Worm (Caenorhabditis elegans) whole organism, L3 larva: ENCODE data around the gene M01B2.8.
"Not testable (repeated sequence)": the region's sequence is repeated elsewhere in the genome, so short reads cannot be mapped to it uniquely, and the experiment has no call there.

Experiments
- R02D3.7 ChIP-seq: fragments of 150-350 bp; optimal IDR thresholded peaks from 2 replicates; lab custom pipeline; 2014; ENCODE audit warnings: missing biosample characterization, missing genetic modification characterization
- ZK546.5 ChIP-seq: sonication (generic microtip); optimal IDR thresholded peaks from 2 replicates; lab custom pipeline; 2017; ENCODE audit warnings: missing biosample characterization, missing genetic modification characterization
- aly-2 ChIP-seq: fragments of 150-350 bp; optimal IDR thresholded peaks from 2 replicates; lab custom pipeline; 2014; ENCODE audit warnings: missing biosample characterization, missing genetic modification characterization
- ceh-16 ChIP-seq: sonication (generic microtip); optimal IDR thresholded peaks from 2 replicates; lab custom pipeline; 2017; ENCODE audit warnings: missing biosample characterization, missing genetic modification characterization
- ceh-28 ChIP-seq: fragments of 150-350 bp; optimal IDR thresholded peaks from 2 replicates; lab custom pipeline; 2014; ENCODE audit warnings: missing biosample characterization, missing genetic modification reagents, missing genetic modification characterization
- ceh-9 ChIP-seq: sonication (generic microtip); optimal IDR thresholded peaks from 2 replicates; lab custom pipeline; 2018; ENCODE audit warnings: missing biosample characterization, missing genetic modification characterization
- daf-12 ChIP-seq: fragments of 150-350 bp; optimal IDR thresholded peaks from 2 replicates; lab custom pipeline; 2014; ENCODE audit warnings: missing biosample characterization, missing genetic modification reagents, missing genetic modification characterization
- egl-27 ChIP-seq: sonication (generic microtip); optimal IDR thresholded peaks from 4 replicates; lab custom pipeline; 2017; ENCODE audit warnings: missing biosample characterization, missing genetic modification reagents, missing genetic modification characterization
- egl-5 ChIP-seq: fragments of 150-350 bp; optimal IDR thresholded peaks from 2 replicates; lab custom pipeline; 2017; ENCODE audit warnings: missing biosample characterization, missing genetic modification reagents, missing genetic modification characterization, inconsistent platforms
- elt-1 ChIP-seq: fragments of 150-350 bp; optimal IDR thresholded peaks from 2 replicates; lab custom pipeline; 2014; ENCODE audit warnings: missing biosample characterization, missing genetic modification characterization
- elt-2 ChIP-seq: sonication (generic microtip); optimal IDR thresholded peaks from 2 replicates; lab custom pipeline; 2016; ENCODE audit warnings: missing genetic modification reagents, mild to moderate bottlenecking, missing genetic modification characterization, missing compliant biosample characterization
- elt-3 ChIP-seq, 3 experiments: fragments of 150-350 bp in 1 of 3; sonication (generic microtip) in 2 of 3; optimal IDR thresholded peaks; 2 replicates in 2 of 3; 4 replicates in 1 of 3; lab custom pipeline; 2014 to 2017; ENCODE audit warnings: missing biosample characterization in 3 of 3, missing genetic modification characterization in 3 of 3
- eor-1 ChIP-seq, 2 experiments: fragments of 150-350 bp; optimal IDR thresholded peaks; 2 replicates each; lab custom pipeline; 2014 to 2018; ENCODE audit warnings: missing biosample characterization in 2 of 2, missing genetic modification characterization in 2 of 2
- fkh-10 ChIP-seq: sonication (generic microtip); optimal IDR thresholded peaks from 2 replicates; lab custom pipeline; 2017; ENCODE audit warnings: missing biosample characterization, missing genetic modification reagents, missing genetic modification characterization
- fkh-2 ChIP-seq: fragments of 150-350 bp; optimal IDR thresholded peaks from 2 replicates; lab custom pipeline; 2014; ENCODE audit warnings: missing biosample characterization, missing genetic modification reagents, missing genetic modification characterization
- fos-1 ChIP-seq: fragments of 150-350 bp; optimal IDR thresholded peaks from 2 replicates; lab custom pipeline; 2014; ENCODE audit warnings: missing biosample characterization, missing genetic modification characterization
- hmg-11 ChIP-seq: sonication (generic microtip); optimal IDR thresholded peaks from 2 replicates; lab custom pipeline; 2016; ENCODE audit warnings: missing genetic modification characterization, missing compliant biosample characterization
- jun-1 ChIP-seq: fragments of 150-350 bp; optimal IDR thresholded peaks from 2 replicates; lab custom pipeline; 2014; ENCODE audit warnings: missing biosample characterization, missing genetic modification reagents, missing genetic modification characterization
- lin-39 ChIP-seq: fragments of 150-350 bp; optimal IDR thresholded peaks from 2 replicates; lab custom pipeline; 2018; ENCODE audit warnings: missing biosample characterization, missing genetic modification reagents, missing genetic modification characterization
- lsy-12 ChIP-seq: sonication (generic microtip); optimal IDR thresholded peaks from 2 replicates; lab custom pipeline; 2016; ENCODE audit warnings: mild to moderate bottlenecking, missing genetic modification characterization, missing compliant biosample characterization
- mml-1 ChIP-seq: fragments of 150-350 bp; sonication (generic microtip); optimal IDR thresholded peaks from 3 replicates; lab custom pipeline; 2014; ENCODE audit warnings: missing biosample characterization, missing genetic modification characterization
- nfya-1 ChIP-seq: sonication (generic microtip); optimal IDR thresholded peaks from 2 replicates; lab custom pipeline; 2017; ENCODE audit warnings: missing genetic modification characterization, mild to moderate bottlenecking, missing compliant biosample characterization, antibody characterized with exemption, moderate library complexity; ENCODE audit not compliant: insufficient read depth
- nhr-11 ChIP-seq: fragments of 150-350 bp; optimal IDR thresholded peaks from 2 replicates; lab custom pipeline; 2014; ENCODE audit warnings: missing biosample characterization, missing genetic modification characterization
- nhr-12 ChIP-seq: fragments of 150-350 bp; optimal IDR thresholded peaks from 2 replicates; lab custom pipeline; 2014; ENCODE audit warnings: missing biosample characterization, missing genetic modification characterization
- nhr-23 ChIP-seq: fragments of 150-350 bp; optimal IDR thresholded peaks from 2 replicates; lab custom pipeline; 2014; ENCODE audit warnings: missing biosample characterization, missing genetic modification reagents, missing genetic modification characterization
- nhr-237 ChIP-seq: fragments of 150-350 bp; optimal IDR thresholded peaks from 2 replicates; lab custom pipeline; 2014; ENCODE audit warnings: missing biosample characterization, missing genetic modification characterization
- nhr-67 ChIP-seq: fragments of 150-350 bp; optimal IDR thresholded peaks from 2 replicates; lab custom pipeline; 2014; ENCODE audit warnings: missing biosample characterization, missing genetic modification characterization
- nhr-76 ChIP-seq: fragments of 150-350 bp; sonication (generic microtip); optimal IDR thresholded peaks from 5 replicates; lab custom pipeline; 2014; ENCODE audit warnings: missing biosample characterization, missing genetic modification characterization
- nhr-77 ChIP-seq: fragments of 150-350 bp; optimal IDR thresholded peaks from 2 replicates; lab custom pipeline; 2014; ENCODE audit warnings: missing biosample characterization, missing genetic modification characterization
- pha-4 ChIP-seq: fragments of 150-350 bp; optimal IDR thresholded peaks from 2 replicates; lab custom pipeline; 2014; ENCODE audit warnings: missing biosample characterization, missing genetic modification reagents, missing genetic modification characterization
- pqm-1 ChIP-seq: fragments of 150-350 bp; optimal IDR thresholded peaks from 2 replicates; lab custom pipeline; 2017; ENCODE audit warnings: missing biosample characterization, missing genetic modification characterization, inconsistent platforms
- sea-2 ChIP-seq: fragments of 150-350 bp; sonication (generic microtip); optimal IDR thresholded peaks from 4 replicates; lab custom pipeline; 2014; ENCODE audit warnings: missing biosample characterization, missing genetic modification reagents, missing genetic modification characterization
- skn-1 ChIP-seq: fragments of 150-350 bp; optimal IDR thresholded peaks from 2 replicates; lab custom pipeline; 2014; ENCODE audit warnings: missing biosample characterization, missing genetic modification characterization
- snpc-4 ChIP-seq: fragments of 150-350 bp; optimal IDR thresholded peaks from 2 replicates; lab custom pipeline; 2014; ENCODE audit warnings: missing biosample characterization, missing genetic modification characterization
- tbx-2 ChIP-seq: sonication (generic microtip); optimal IDR thresholded peaks from 2 replicates; lab custom pipeline; 2016; ENCODE audit warnings: mild to moderate bottlenecking, missing genetic modification characterization, missing compliant biosample characterization
- unc-39 ChIP-seq: sonication (generic microtip); optimal IDR thresholded peaks from 4 replicates; lab custom pipeline; 2017; ENCODE audit warnings: missing biosample characterization, missing genetic modification characterization
- unc-62 ChIP-seq: fragments of 150-350 bp; sonication (generic microtip); optimal IDR thresholded peaks from 4 replicates; lab custom pipeline; 2014; ENCODE audit warnings: missing biosample characterization, missing genetic modification reagents, missing genetic modification characterization
- zag-1 ChIP-seq: fragments of 150-350 bp; optimal IDR thresholded peaks from 2 replicates; lab custom pipeline; 2014; ENCODE audit warnings: missing biosample characterization, missing genetic modification characterization
- ztf-11 ChIP-seq: fragments of 150-350 bp; optimal IDR thresholded peaks from 2 replicates; lab custom pipeline; 2014; ENCODE audit warnings: missing biosample characterization, missing genetic modification characterization
- ztf-4 ChIP-seq: fragments of 150-350 bp; optimal IDR thresholded peaks from 2 replicates; lab custom pipeline; 2014; ENCODE audit warnings: missing biosample characterization, missing genetic modification characterization

The M01B2.8 gene

DNA sequence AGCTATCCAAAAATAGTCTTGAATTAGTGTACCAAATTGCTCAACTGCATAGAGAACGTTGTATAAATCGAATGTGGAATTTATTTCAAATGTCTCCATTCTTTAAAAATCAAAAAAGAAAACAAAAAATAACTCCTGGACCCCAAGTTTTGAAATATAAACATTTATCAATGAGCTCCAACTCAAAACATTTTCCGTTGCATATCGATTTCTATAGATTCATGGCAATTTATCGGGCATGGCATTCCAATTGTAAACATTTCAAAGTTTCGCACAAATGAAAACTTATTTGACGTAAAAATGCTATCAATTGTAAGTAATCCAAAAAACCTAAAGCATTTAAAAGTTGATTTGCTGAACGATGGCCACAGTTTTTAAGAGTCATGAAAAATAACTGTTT is 21.5 kb upstream of the M01B2.8 start, which contains the start of gene srw-12:
Gene srw-12 (minus strand): TSS at position 101 of the 400 bp plus-strand sequence.
- TF ChIP-seq egl-5 (tag; lab: Kevin White, UChicago) (no peak), jun-1 (tag; lab: Kevin White, UChicago) (no peak), R02D3.7 (tag; lab: Kevin White, UChicago) (no peak), aly-2 (tag; lab: Kevin White, UChicago) (no peak), zag-1 (tag; lab: Kevin White, UChicago) (no peak), lsy-12 (tag; lab: Kevin White, UChicago) (no peak), nhr-76 (no peak), pqm-1 (tag; lab: Kevin White, UChicago) (no peak), ZK546.5 (tag; lab: Kevin White, UChicago) (no peak), nhr-23 (tag; lab: Kevin White, UChicago) (no peak), nhr-11 (tag; lab: Kevin White, UChicago) (no peak), unc-62 (GFP tag; lab: Kevin White, UChicago) (no peak)
- TF ChIP-seq, all 47 proteins: peak for 0

DNA sequence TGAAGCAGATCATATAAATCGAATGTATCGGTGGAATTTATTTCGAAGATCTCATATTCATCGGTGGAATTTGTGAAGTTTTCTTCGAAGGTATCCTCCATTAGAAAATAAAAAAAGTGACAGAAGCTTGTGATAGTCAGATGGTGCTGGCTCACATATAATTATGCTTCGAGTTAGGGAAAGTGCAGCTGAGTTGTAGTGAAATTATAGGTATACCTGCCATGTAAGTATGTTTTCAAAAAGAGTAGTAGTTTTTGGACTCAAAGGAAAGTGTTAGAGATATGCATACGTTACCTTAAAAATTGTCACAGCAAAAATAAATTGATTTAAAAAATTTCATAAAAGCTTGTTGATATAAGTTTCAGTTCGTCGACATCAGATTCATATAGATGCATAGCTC is 19.8 kb upstream of the M01B2.8 start, which contains the start of gene srw-11:
Gene srw-11 (minus strand): TSS at position 101 of the 400 bp plus-strand sequence.
- TF ChIP-seq zag-1 (tag; lab: Kevin White, UChicago) (no peak), ceh-28 (no peak), nhr-12 (tag; lab: Kevin White, UChicago) (no peak), ceh-9 (tag; lab: Kevin White, UChicago) (no peak), fkh-2 (no peak), jun-1 (tag; lab: Kevin White, UChicago) (no peak)

DNA sequence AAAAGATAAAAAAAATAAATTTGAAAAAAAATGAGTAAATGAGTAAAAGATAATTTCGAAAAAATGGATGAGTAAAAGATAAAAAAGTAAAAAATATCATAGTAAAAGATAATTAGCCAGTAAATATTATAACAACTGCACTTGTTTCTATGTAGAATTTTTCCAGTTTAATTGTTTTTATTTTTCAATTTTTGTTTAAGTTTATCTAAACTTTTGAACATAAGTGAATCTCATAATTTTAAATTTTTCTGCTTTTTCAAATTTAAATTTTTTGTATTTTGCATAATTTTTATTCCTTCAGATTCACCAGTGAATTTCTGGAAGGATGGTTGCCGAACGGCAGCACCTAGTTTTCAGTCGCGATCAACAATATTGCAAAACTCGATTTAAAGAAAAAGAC is 18.7 kb upstream of the M01B2.8 start, which contains the start of gene chil-12:
Gene chil-12 (plus strand): TSS at position 301 of the 400 bp plus-strand sequence.
- no peak for TF ChIP-seq pha-4 (tag; lab: Kevin White, UChicago)
- no peak for TF ChIP-seq hmg-11
- TF ChIP-seq nhr-76 = no peak
- no peak for TF ChIP-seq lin-39
- no peak for TF ChIP-seq nhr-23 (tag; lab: Kevin White, UChicago)
- TF ChIP-seq elt-2 (tag; lab: Kevin White, UChicago) = no peak
- TF ChIP-seq tbx-2 (tag; lab: Kevin White, UChicago) = no peak
- TF ChIP-seq egl-27 (tag; lab: Kevin White, UChicago) = no peak
- no peak for TF ChIP-seq unc-39
- TF ChIP-seq daf-12 = no peak
- TF ChIP-seq zag-1 (tag; lab: Kevin White, UChicago) = no peak
- no peak for TF ChIP-seq ZK546.5 (tag; lab: Kevin White, UChicago)
- TF ChIP-seq eor-1 (tag; optimal IDR thresholded peaks at IDR 0.05; lab: Kevin White, UChicago) = no peak
- no peak for TF ChIP-seq elt-1 (tag; lab: Kevin White, UChicago)
- TF ChIP-seq, all 47 proteins: peak for 0

DNA sequence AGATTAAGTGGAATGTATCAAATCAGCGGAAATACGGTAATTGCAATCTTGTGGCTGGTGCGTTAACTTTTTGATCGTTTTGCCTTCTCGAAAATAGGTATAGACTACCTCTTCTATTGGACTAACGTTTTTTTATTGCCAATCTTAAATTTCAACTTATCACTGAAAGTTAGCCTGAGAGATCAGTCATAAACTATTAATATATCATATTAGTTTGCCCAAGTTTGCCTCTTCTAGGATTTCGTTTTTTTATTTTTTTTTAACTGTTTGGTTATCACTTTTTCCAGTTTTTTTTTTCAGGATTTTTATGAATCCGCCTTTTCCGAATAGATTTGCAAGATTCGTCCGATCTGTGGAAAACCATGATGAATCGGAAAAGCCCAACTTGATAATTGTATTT is 15.5 kb upstream of the M01B2.8 start, which contains the start of gene kin-30:
Gene kin-30 (plus strand): TSS at position 301 of the 400 bp plus-strand sequence.
- TF ChIP-seq R02D3.7 (tag; lab: Kevin White, UChicago) (no peak), fos-1 (no peak), mml-1 (tag; lab: Kevin White, UChicago) (no peak), egl-5 (tag; lab: Kevin White, UChicago) (no peak), unc-62 (GFP tag; lab: Kevin White, UChicago) (no peak), snpc-4 (tag; lab: Kevin White, UChicago) (no peak), nhr-237 (tag; lab: Kevin White, UChicago) (no peak), ZK546.5 (tag; lab: Kevin White, UChicago) (no peak), pha-4 (tag; lab: Kevin White, UChicago) (no peak), ztf-4 (tag; lab: Kevin White, UChicago) (no peak)

DNA sequence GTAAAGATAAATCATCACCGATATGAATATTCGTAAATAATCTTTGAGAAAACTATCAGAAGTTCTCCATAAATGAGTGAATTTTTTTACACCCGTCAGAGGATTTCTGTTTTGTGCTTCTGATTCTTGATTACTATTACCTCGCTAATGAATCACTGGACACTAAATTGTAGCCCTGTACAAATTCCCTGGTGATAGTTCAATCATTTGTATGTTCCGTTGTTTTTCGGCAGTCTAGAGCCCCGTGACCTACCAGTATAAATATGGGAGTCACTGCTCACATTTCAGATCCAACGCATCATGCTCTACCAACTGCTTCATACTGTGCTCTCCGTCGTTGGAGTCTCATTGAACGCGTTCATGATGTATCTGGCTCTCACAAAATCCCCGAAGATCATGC is 9.7 kb upstream of the M01B2.8 start, which contains the start of gene srd-28:
Gene srd-28 (plus strand): TSS at position 301 of the 400 bp plus-strand sequence.
- TF ChIP-seq hmg-11; R02D3.7 (tag; lab: Kevin White, UChicago); unc-39: not testable (repeated sequence)

DNA sequence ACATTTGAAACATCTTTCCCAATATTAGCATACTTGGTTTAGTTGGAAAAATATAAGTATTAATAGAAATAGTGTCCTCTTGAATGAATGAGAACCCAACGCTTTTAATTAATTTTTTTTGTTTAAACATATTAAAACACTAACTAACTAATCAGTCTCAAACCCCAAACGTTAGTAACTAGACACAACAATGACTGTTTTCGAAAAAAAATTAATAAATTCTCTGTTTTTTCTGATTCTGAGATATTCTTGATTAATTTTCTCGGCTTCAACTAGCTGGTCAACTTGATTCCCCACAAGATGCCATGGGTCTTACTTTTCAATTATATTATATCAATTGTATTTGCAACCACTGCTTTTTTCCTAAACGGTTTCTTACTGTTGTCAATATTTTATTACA is 7.9 kb upstream of the M01B2.8 start, which contains the start of gene srbc-76:
Gene srbc-76 (plus strand): TSS at position 301 of the 400 bp plus-strand sequence.
- TF ChIP-seq ztf-11 (tag; lab: Kevin White, UChicago) (no peak), R02D3.7 (tag; lab: Kevin White, UChicago) (no peak), tbx-2 (tag; lab: Kevin White, UChicago) (no peak), pha-4 (tag; lab: Kevin White, UChicago) (no peak), ceh-16 (tag; lab: Kevin White, UChicago) (no peak), egl-5 (tag; lab: Kevin White, UChicago) (no peak), snpc-4 (tag; lab: Kevin White, UChicago) (no peak), zag-1 (tag; lab: Kevin White, UChicago) (no peak), elt-3 (tag; optimal IDR thresholded peaks at IDR 0.05; lab: Kevin White, UChicago) (no peak), nhr-77 (no peak), fkh-2 (no peak), unc-62 (GFP tag; lab: Kevin White, UChicago) (no peak), skn-1 (tag; lab: Kevin White, UChicago) (no peak), daf-12 (no peak), nhr-67 (tag; lab: Kevin White, UChicago) (no peak), pqm-1 (tag; lab: Kevin White, UChicago) (no peak), fkh-10 (GFP tag; lab: Kevin White, UChicago) (no peak), sea-2 (no peak), nfya-1 (tag; lab: Kevin White, UChicago) (no peak), nhr-76 (no peak)
